Worm (Caenorhabditis elegans) whole organism, young adult: Measurements from ENCODE around the gene fat-1.
A peak's percentile ranks its signal among the peaks of the same experiment; 100 is the strongest.

Experiments
- B0035.1 ChIP-seq: sonication (generic microtip); optimal IDR thresholded peaks from 2 replicates; lab custom pipeline; 2016; ENCODE audit warnings: missing genetic modification characterization, mild to moderate bottlenecking, missing compliant biosample characterization, missing genotype, missing genetic modification reagents
- B0261.1 ChIP-seq: sonication (generic microtip); optimal IDR thresholded peaks from 2 replicates; lab custom pipeline; 2016; ENCODE audit warnings: mild to moderate bottlenecking, missing genetic modification characterization, moderate library complexity, missing compliant biosample characterization
- B0336.3 ChIP-seq: fragments of 200-800 bp; sonication (Bioruptor generic); IDR thresholded peaks from 2 replicates; pipeline ENCODE4 v1.3.6; 2022; ENCODE audit warnings: missing genetic modification characterization, missing compliant biosample characterization
- C06A6.2 ChIP-seq: fragments of 200-800 bp; sonication (Bioruptor generic); conservative IDR thresholded peaks from 2 replicates; pipeline ENCODE4 v1.3.6; 2022; ENCODE audit warnings: missing genetic modification characterization, missing compliant biosample characterization
- C17E4.6 ChIP-seq: fragments of 200-800 bp; sonication (Bioruptor generic); IDR thresholded peaks from 2 replicates; pipeline ENCODE4 v1.3.6; 2022; ENCODE audit warnings: missing genetic modification reagents, missing genetic modification characterization, missing compliant biosample characterization
- D2030.7 ChIP-seq: fragments of 200-800 bp; sonication (Bioruptor generic); IDR thresholded peaks from 2 replicates; pipeline ENCODE4 v1.3.6; 2022; ENCODE audit warnings: missing genetic modification reagents, missing genetic modification characterization, missing compliant biosample characterization
- F22D6.2 ChIP-seq: sonication (generic microtip); optimal IDR thresholded peaks from 2 replicates; lab custom pipeline; 2016; ENCODE audit warnings: mild to moderate bottlenecking, missing genetic modification characterization, missing compliant biosample characterization
- F37B4.10 ChIP-seq: fragments of 200-800 bp; sonication (Bioruptor generic); IDR thresholded peaks from 2 replicates; pipeline ENCODE4 v1.3.6; 2022; ENCODE audit warnings: missing genetic modification characterization, missing compliant biosample characterization
- F39B2.1 ChIP-seq: fragments of 200-800 bp; sonication (Bioruptor generic); IDR thresholded peaks from 2 replicates; pipeline ENCODE4 v1.3.6; 2022; ENCODE audit warnings: missing genetic modification reagents, missing genetic modification characterization, missing compliant biosample characterization
- F49E8.2 ChIP-seq: sonication (generic microtip); optimal IDR thresholded peaks from 3 replicates; lab custom pipeline; 2017; ENCODE audit warnings: missing genetic modification characterization, mild to moderate bottlenecking, missing compliant biosample characterization, antibody characterized with exemption, moderate library complexity; ENCODE audit not compliant: insufficient read depth
- F55B11.4 ChIP-seq: sonication (generic microtip); optimal IDR thresholded peaks from 2 replicates; lab custom pipeline; 2016; ENCODE audit warnings: missing compliant biosample characterization, missing genetic modification characterization, borderline replicate concordance; ENCODE audit not compliant: insufficient read depth
- K12H6.12 ChIP-seq: fragments of 200-800 bp; sonication (Bioruptor generic); optimal IDR thresholded peaks from 2 replicates; lab custom pipeline; 2018; ENCODE audit warnings: mild to moderate bottlenecking, missing genetic modification characterization, missing compliant biosample characterization
- T07F8.4 ChIP-seq: sonication (generic microtip); optimal IDR thresholded peaks from 2 replicates; lab custom pipeline; 2016; ENCODE audit warnings: mild to moderate bottlenecking, missing genetic modification characterization, moderate library complexity, missing compliant biosample characterization
- ZK185.1 ChIP-seq: sonication (generic microtip); optimal IDR thresholded peaks from 2 replicates; lab custom pipeline; 2016; ENCODE audit warnings: mild to moderate bottlenecking, missing genetic modification characterization, missing compliant biosample characterization; ENCODE audit not compliant: poor library complexity, severe bottlenecking
- ccch-3 ChIP-seq: fragments of 200-800 bp; sonication (Bioruptor generic); optimal IDR thresholded peaks from 2 replicates; lab custom pipeline; 2018; ENCODE audit warnings: mild to moderate bottlenecking, missing genetic modification characterization, missing compliant biosample characterization
- cebp-1 ChIP-seq, 2 experiments: fragments of 200-800 bp in 1 of 2; sonication (Bioruptor generic) in 1 of 2; sonication (generic microtip) in 1 of 2; IDR thresholded peaks in 1 of 2; optimal IDR thresholded peaks in 1 of 2; 2 replicates each; pipeline versions ENCODE4 v1.3.6 to Lab custom; 2017 to 2022; ENCODE audit warnings: missing compliant biosample characterization in 2 of 2, missing genetic modification characterization in 2 of 2, mild to moderate bottlenecking in 1 of 2, missing genetic modification reagents in 1 of 2, moderate library complexity in 1 of 2
- ceh-27 ChIP-seq: fragments of 200-800 bp; sonication (Bioruptor generic); optimal IDR thresholded peaks from 2 replicates; lab custom pipeline; 2018; ENCODE audit warnings: mild to moderate bottlenecking, missing genetic modification characterization, moderate library complexity, missing compliant biosample characterization
- die-1 ChIP-seq: sonication (generic microtip); optimal IDR thresholded peaks from 2 replicates; lab custom pipeline; 2016; ENCODE audit warnings: missing genotype, mild to moderate bottlenecking, missing genetic modification characterization, missing compliant biosample characterization
- dox-1 ChIP-seq: fragments of 200-800 bp; sonication (Bioruptor generic); IDR thresholded peaks from 2 replicates; pipeline ENCODE4 v1.3.6; 2022; ENCODE audit warnings: missing genetic modification reagents, missing genetic modification characterization, missing compliant biosample characterization
- dpl-1 ChIP-seq: fragments of 150-350 bp; optimal IDR thresholded peaks from 2 replicates; lab custom pipeline; 2014; ENCODE audit warnings: missing biosample characterization, missing genetic modification reagents, missing genetic modification characterization
- let-526 ChIP-seq: fragments of 200-800 bp; sonication (Bioruptor generic); IDR thresholded peaks from 2 replicates; pipeline ENCODE4 v1.3.6; 2022; ENCODE audit warnings: missing genetic modification reagents, missing genetic modification characterization, missing compliant biosample characterization
- lin-26 ChIP-seq: fragments of 200-800 bp; sonication (Bioruptor generic); IDR thresholded peaks from 2 replicates; pipeline ENCODE4 v1.3.6; 2022; ENCODE audit warnings: missing genetic modification reagents, missing genetic modification characterization, missing compliant biosample characterization
- lin-35 ChIP-seq, 3 experiments: fragments of 150-350 bp in 2 of 3; sonication (generic microtip) in 1 of 3; optimal IDR thresholded peaks; 2 replicates each; lab custom pipeline; 2014 to 2018; ENCODE audit warnings: missing biosample characterization in 3 of 3, missing genetic modification characterization in 3 of 3, missing genetic modification reagents in 3 of 3
- lin-40 ChIP-seq: sonication (generic microtip); optimal IDR thresholded peaks from 2 replicates; lab custom pipeline; 2016; ENCODE audit warnings: missing genetic modification characterization, mild to moderate bottlenecking, missing compliant biosample characterization, missing genotype, missing genetic modification reagents
- madf-3 ChIP-seq: fragments of 200-800 bp; sonication (Bioruptor generic); IDR thresholded peaks from 2 replicates; pipeline ENCODE4 v1.3.6; 2022; ENCODE audit warnings: missing genetic modification reagents, missing genetic modification characterization, missing compliant biosample characterization
- madf-6 ChIP-seq: fragments of 200-800 bp; sonication (Bioruptor generic); IDR thresholded peaks from 2 replicates; pipeline ENCODE4 v1.3.6; 2022; ENCODE audit warnings: missing genetic modification reagents, missing genetic modification characterization, missing compliant biosample characterization
- madf-8 ChIP-seq: fragments of 200-800 bp; sonication (Bioruptor generic); conservative IDR thresholded peaks from 2 replicates; pipeline ENCODE4 v1.3.6; 2022; ENCODE audit warnings: missing genetic modification reagents, missing genetic modification characterization, missing compliant biosample characterization
- mel-28 ChIP-seq: sonication (generic microtip); optimal IDR thresholded peaks from 2 replicates; lab custom pipeline; 2016; ENCODE audit warnings: borderline replicate concordance, mild to moderate bottlenecking, missing genetic modification characterization, missing compliant biosample characterization
- mes-4 ChIP-seq: sonication (generic microtip); optimal IDR thresholded peaks from 2 replicates; lab custom pipeline; 2016; ENCODE audit warnings: missing genotype, missing genetic modification characterization, missing compliant biosample characterization
- nfyb-1 ChIP-seq: fragments of 200-800 bp; sonication (Bioruptor generic); IDR thresholded peaks from 2 replicates; pipeline ENCODE4 v1.3.6; 2022; ENCODE audit warnings: missing genetic modification reagents, missing genetic modification characterization, missing compliant biosample characterization
- nhr-80 ChIP-seq: sonication (generic microtip); optimal IDR thresholded peaks from 2 replicates; lab custom pipeline; 2016; ENCODE audit warnings: missing genetic modification characterization, missing compliant biosample characterization
- sdz-38 ChIP-seq: sonication (generic microtip); optimal IDR thresholded peaks from 2 replicates; lab custom pipeline; 2016; ENCODE audit warnings: missing genotype, missing genetic modification characterization, missing compliant biosample characterization
- snpc-4 ChIP-seq, 5 experiments: fragments of 150-350 bp in 1 of 5; sonication (generic microtip) in 4 of 5; optimal IDR thresholded peaks; 2 replicates each; lab custom pipeline; 2014 to 2018; ENCODE audit warnings: missing genetic modification characterization in 5 of 5, missing biosample characterization in 3 of 5, antibody characterized with exemption in 2 of 5, mild to moderate bottlenecking in 2 of 5, missing compliant biosample characterization in 2 of 5, missing genotype in 2 of 5, moderate library complexity in 2 of 5, missing genetic modification reagents in 1 of 5
- somi-1 ChIP-seq: fragments of 200-800 bp; sonication (Bioruptor generic); optimal IDR thresholded peaks from 2 replicates; lab custom pipeline; 2018; ENCODE audit warnings: mild to moderate bottlenecking, missing genetic modification characterization, missing compliant biosample characterization
- sptf-2 ChIP-seq: fragments of 200-800 bp; sonication (Bioruptor generic); optimal IDR thresholded peaks from 2 replicates; lab custom pipeline; 2018; ENCODE audit warnings: mild to moderate bottlenecking, missing genetic modification characterization, missing compliant biosample characterization
- xnd-1 ChIP-seq: sonication (generic microtip); optimal IDR thresholded peaks from 2 replicates; lab custom pipeline; 2016; ENCODE audit warnings: missing genotype, missing genetic modification reagents, missing genetic modification characterization, missing compliant biosample characterization
- zfh-2 ChIP-seq: fragments of 200-800 bp; sonication (Bioruptor generic); conservative IDR thresholded peaks from 2 replicates; pipeline ENCODE4 v1.3.6; 2022; ENCODE audit warnings: missing genetic modification reagents, missing genetic modification characterization, missing compliant biosample characterization
- zim-3 ChIP-seq: sonication (generic microtip); optimal IDR thresholded peaks from 2 replicates; lab custom pipeline; 2017; ENCODE audit warnings: mild to moderate bottlenecking, missing genetic modification characterization, moderate library complexity, missing compliant biosample characterization
- ztf-28 ChIP-seq: fragments of 200-800 bp; sonication (Bioruptor generic); IDR thresholded peaks from 2 replicates; pipeline ENCODE4 v1.3.6; 2022; ENCODE audit warnings: missing genetic modification reagents, missing genetic modification characterization, missing compliant biosample characterization
- ztf-6 ChIP-seq: fragments of 200-800 bp; sonication (Bioruptor generic); IDR thresholded peaks from 2 replicates; pipeline ENCODE4 v1.3.6; 2022; ENCODE audit warnings: missing genetic modification reagents, missing genetic modification characterization, missing compliant biosample characterization

Gene fat-1

DNA sequence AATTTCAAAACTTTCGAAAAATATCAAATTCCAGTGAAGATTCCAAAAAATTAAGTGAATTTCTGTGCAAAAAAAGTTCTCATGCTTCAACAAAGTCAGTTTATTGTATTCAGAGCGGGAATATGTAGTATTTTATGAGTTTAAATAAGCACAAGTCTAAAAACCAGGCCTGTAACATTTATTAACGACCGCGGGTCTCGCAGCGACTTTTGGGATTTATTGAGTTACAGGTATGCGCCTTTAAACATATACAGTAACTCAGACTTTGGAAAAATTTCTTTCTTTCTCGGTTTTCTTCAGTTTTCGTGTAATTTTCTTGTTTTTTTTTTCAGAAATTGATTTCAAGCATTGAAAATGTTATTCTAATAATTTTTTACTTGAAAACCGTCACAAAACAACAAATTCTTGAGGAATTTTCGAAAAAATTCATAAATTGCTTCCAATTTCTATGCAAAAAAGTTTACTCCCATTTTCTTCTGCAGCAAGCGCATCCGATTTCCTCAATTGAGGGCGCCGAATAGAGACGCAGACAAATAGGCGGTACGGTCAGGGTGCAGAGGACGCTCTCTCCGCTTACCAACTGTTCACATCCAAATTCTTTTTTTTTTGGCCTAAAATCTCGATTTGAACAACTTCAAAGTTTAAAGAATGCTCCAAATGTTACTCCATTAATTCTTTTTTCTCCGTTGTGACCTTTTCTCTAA lies 4.0 kb upstream of the fat-1 start (continued):
- TF ChIP-seq madf-3 (GFP tag; lab: Robert Waterston, UW) = no peak
- no peak for TF ChIP-seq ztf-6 (GFP tag; lab: Robert Waterston, UW)
- TF ChIP-seq sdz-38 (tag; lab: Kevin White, UChicago) = no peak
- TF ChIP-seq cebp-1 (GFP tag; IDR thresholded peaks at IDR 0.05; lab: Robert Waterston, UW) = no peak
- peak; percentile 3 for TF ChIP-seq cebp-1 (tag; optimal IDR thresholded peaks at IDR 0.05; lab: Kevin White, UChicago)
- TF ChIP-seq somi-1 (GFP tag; lab: Kevin White, UChicago) = no peak
- TF ChIP-seq ceh-27 (GFP tag; lab: Kevin White, UChicago) = no peak
- peak; percentile 99 for TF ChIP-seq xnd-1 (tag; lab: Kevin White, UChicago)
- no peak for TF ChIP-seq ztf-28 (GFP tag; lab: Robert Waterston, UW)
- no peak for TF ChIP-seq mes-4 (tag; lab: Kevin White, UChicago)
- TF ChIP-seq B0261.1 = no peak
- TF ChIP-seq let-526 = no peak
- TF ChIP-seq zim-3 (tag; lab: Kevin White, UChicago) = no peak
- no peak for TF ChIP-seq F22D6.2
- no peak for TF ChIP-seq F55B11.4 (tag; lab: Kevin White, UChicago)
- no peak for TF ChIP-seq B0035.1 (tag; lab: Kevin White, UChicago)
- TF ChIP-seq C17E4.6 = no peak
- TF ChIP-seq F39B2.1 (GFP tag; lab: Robert Waterston, UW) = no peak
- no peak for TF ChIP-seq T07F8.4
- TF ChIP-seq nfyb-1 (GFP tag; lab: Robert Waterston, UW) = peak; percentile 10; the same call in 1 of the 2 replicates
- no peak for TF ChIP-seq F37B4.10 (GFP tag; lab: Robert Waterston, UW)
- TF ChIP-seq sptf-2 = no peak
- no peak for TF ChIP-seq lin-35 (GFP tag; optimal IDR thresholded peaks at IDR 0.05; lab: Kevin White, UChicago)
- TF ChIP-seq D2030.7 = peak; percentile 41; the same call in 1 of the 2 replicates
- TF ChIP-seq, all 124 proteins: peak for 23

DNA sequence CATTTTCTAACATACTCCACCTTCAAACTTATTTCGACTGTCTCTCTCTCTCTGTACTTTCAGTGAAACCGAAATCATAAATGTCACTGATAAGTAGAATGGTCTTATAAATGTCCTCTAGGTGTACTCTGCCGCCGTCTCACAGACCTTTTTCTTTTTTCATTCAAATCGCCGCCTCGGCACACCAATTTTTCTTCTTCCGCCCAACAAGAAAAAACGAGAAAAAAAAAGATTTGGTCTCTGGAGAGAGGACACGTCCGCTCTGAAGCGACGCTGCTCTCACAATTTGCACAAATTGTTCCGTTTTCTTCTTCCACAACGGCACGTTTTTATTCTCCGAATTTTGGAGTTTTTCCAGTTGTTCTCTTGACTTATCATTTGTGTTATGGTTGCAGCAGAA lies 2.3 kb upstream of the fat-1 start:
- TF ChIP-seq ztf-6 (GFP tag; lab: Robert Waterston, UW) (no peak), cebp-1 (GFP tag; IDR thresholded peaks at IDR 0.05; lab: Robert Waterston, UW) (no peak), cebp-1 (tag; optimal IDR thresholded peaks at IDR 0.05; lab: Kevin White, UChicago) (peak; percentile 14), mel-28 (tag; lab: Kevin White, UChicago) (no peak), K12H6.12 (tag; lab: Kevin White, UChicago) (no peak), C06A6.2 (GFP tag; lab: Robert Waterston, UW) (0 out of 2 replicates have a peak, but pooled peaks have one; percentile 18), lin-40 (tag; lab: Kevin White, UChicago) (peak; percentile 1), madf-8 (no peak), nhr-80 (tag; lab: Kevin White, UChicago) (peak; percentile 72), F49E8.2 (tag; lab: Kevin White, UChicago) (no peak), zfh-2 (GFP tag; lab: Robert Waterston, UW) (peak; percentile 48; the same call in 1 of the 2 replicates), die-1 (tag; lab: Kevin White, UChicago) (no peak), ccch-3 (GFP tag; lab: Kevin White, UChicago) (no peak), dpl-1 (GFP tag; lab: Kevin White, UChicago) (no peak), lin-26 (GFP tag; lab: Robert Waterston, UW) (0 out of 2 replicates have a peak, but pooled peaks have one; percentile 64), ZK185.1 (tag; lab: Kevin White, UChicago) (peak; percentile 13), B0336.3 (GFP tag; lab: Robert Waterston, UW) (0 out of 2 replicates have a peak, but pooled peaks have one; percentile 23), dox-1 (GFP tag; lab: Robert Waterston, UW) (peak; percentile 32; the same call in 1 of the 2 replicates), madf-6 (GFP tag; lab: Robert Waterston, UW) (no peak), snpc-4 (GFP tag; optimal IDR thresholded peaks at IDR 0.05; lab: Kevin White, UChicago) (no peak), snpc-4 (tag; optimal IDR thresholded peaks at IDR 0.05; lab: Kevin White, UChicago) (no peak)
